Worm (Caenorhabditis elegans) whole organism, L4 larva: ENCODE results near the gene spsb-1.

Experiments
- D1046.2 ChIP-seq: fragments of 200-800 bp; sonication (Bioruptor generic); IDR thresholded peaks from 2 replicates; pipeline ENCODE4 v1.3.6; 2022; ENCODE audit warnings: missing genetic modification characterization, missing compliant biosample characterization
- F26F4.8 ChIP-seq: fragments of 200-800 bp; sonication (Bioruptor generic); conservative IDR thresholded peaks from 2 replicates; pipeline ENCODE4 v1.3.6; 2022; ENCODE audit warnings: missing genetic modification characterization, missing compliant biosample characterization
- R02D3.7 ChIP-seq: fragments of 150-350 bp; sonication (generic microtip); optimal IDR thresholded peaks from 3 replicates; lab custom pipeline; 2014; ENCODE audit warnings: missing biosample characterization, missing genetic modification characterization
- T20F7.1 ChIP-seq: fragments of 200-800 bp; sonication (Bioruptor generic); optimal IDR thresholded peaks from 2 replicates; lab custom pipeline; 2018; ENCODE audit warnings: mild to moderate bottlenecking, missing genetic modification characterization, missing compliant biosample characterization
- T26A8.4 ChIP-seq: fragments of 200-800 bp; sonication (Bioruptor generic); IDR thresholded peaks from 2 replicates; pipeline ENCODE4 v1.3.6; 2022; ENCODE audit warnings: missing genetic modification characterization, missing compliant biosample characterization
- ZK337.2 ChIP-seq: fragments of 200-800 bp; sonication (Bioruptor generic); IDR thresholded peaks from 2 replicates; pipeline ENCODE4 v1.3.6; 2022; ENCODE audit warnings: missing genetic modification reagents, missing genetic modification characterization, missing compliant biosample characterization
- aha-1 ChIP-seq: fragments of 150-350 bp; peaks from one replicate; lab custom pipeline; 2014; ENCODE audit warnings: missing biosample characterization, missing genetic modification characterization
- ama-1 ChIP-seq: fragments of 150-350 bp; optimal IDR thresholded peaks from 2 replicates; lab custom pipeline; 2014; ENCODE audit warnings: inconsistent platforms, mixed read lengths
- ceh-28 ChIP-seq: fragments of 150-350 bp; optimal IDR thresholded peaks from 2 replicates; lab custom pipeline; 2014; ENCODE audit warnings: missing biosample characterization, missing genetic modification reagents, missing genetic modification characterization
- ces-1 ChIP-seq: fragments of 150-350 bp; sonication (generic microtip); optimal IDR thresholded peaks from 4 replicates; lab custom pipeline; 2014; ENCODE audit warnings: missing biosample characterization, missing genetic modification reagents, missing genetic modification characterization
- ctbp-1 ChIP-seq: fragments of 200-800 bp; sonication (Bioruptor generic); IDR thresholded peaks from 2 replicates; pipeline ENCODE4 v1.3.6; 2022; ENCODE audit warnings: missing genetic modification reagents, missing genetic modification characterization, missing compliant biosample characterization
- daf-16 ChIP-seq, 3 experiments: sonication (generic microtip); optimal IDR thresholded peaks; 2 replicates each; lab custom pipeline; 2016 to 2017; ENCODE audit warnings: missing genetic modification characterization in 3 of 3, missing genetic modification reagents in 3 of 3, mild to moderate bottlenecking in 2 of 3, missing compliant biosample characterization in 2 of 3, missing biosample characterization in 1 of 3, moderate library complexity in 1 of 3
- daf-8 ChIP-seq: fragments of 200-800 bp; sonication (Bioruptor generic); IDR thresholded peaks from 2 replicates; pipeline ENCODE4 v1.3.6; 2022; ENCODE audit warnings: missing genetic modification characterization, missing compliant biosample characterization
- dmd-6 ChIP-seq: fragments of 200-800 bp; sonication (Bioruptor generic); IDR thresholded peaks from 2 replicates; pipeline ENCODE4 v1.3.6; 2022; ENCODE audit warnings: missing genetic modification reagents, missing genetic modification characterization, missing compliant biosample characterization
- dmd-9 ChIP-seq: fragments of 200-800 bp; sonication (Bioruptor generic); IDR thresholded peaks from 2 replicates; pipeline ENCODE4 v1.3.6; 2022; ENCODE audit warnings: missing genetic modification reagents, missing genetic modification characterization, missing compliant biosample characterization
- dpl-1 ChIP-seq: fragments of 150-350 bp; optimal IDR thresholded peaks from 2 replicates; lab custom pipeline; 2014; ENCODE audit warnings: missing biosample characterization, missing genetic modification reagents, missing genetic modification characterization
- dve-1 ChIP-seq: sonication (generic microtip); optimal IDR thresholded peaks from 2 replicates; lab custom pipeline; 2017; ENCODE audit warnings: antibody characterized with exemption, mild to moderate bottlenecking, missing genetic modification characterization, missing compliant biosample characterization; ENCODE audit not compliant: insufficient read depth
- egl-27 ChIP-seq: sonication (generic microtip); optimal IDR thresholded peaks from 3 replicates; lab custom pipeline; 2017; ENCODE audit warnings: missing biosample characterization, missing genetic modification reagents, missing genetic modification characterization
- egl-43 ChIP-seq: fragments of 200-800 bp; sonication (Bioruptor generic); IDR thresholded peaks from 2 replicates; pipeline ENCODE4 v1.3.6; 2022; ENCODE audit warnings: missing genetic modification reagents, missing genetic modification characterization, missing compliant biosample characterization
- hlh-11 ChIP-seq: fragments of 200-800 bp; sonication (Bioruptor generic); optimal IDR thresholded peaks from 2 replicates; lab custom pipeline; 2018; ENCODE audit warnings: mild to moderate bottlenecking, missing genetic modification characterization, missing compliant biosample characterization
- hlh-30 ChIP-seq: sonication (generic microtip); optimal IDR thresholded peaks from 2 replicates; lab custom pipeline; 2017; ENCODE audit warnings: antibody characterized with exemption, mild to moderate bottlenecking, missing genetic modification characterization, missing compliant biosample characterization; ENCODE audit not compliant: insufficient read depth
- lin-1 ChIP-seq: fragments of 200-800 bp; sonication (Bioruptor generic); IDR thresholded peaks from 2 replicates; pipeline ENCODE4 v1.3.6; 2022; ENCODE audit warnings: missing genetic modification reagents, missing genetic modification characterization, missing compliant biosample characterization
- lin-13 ChIP-seq: fragments of 150-350 bp; optimal IDR thresholded peaks from 2 replicates; lab custom pipeline; 2014; ENCODE audit warnings: missing biosample characterization, missing genetic modification reagents, missing genetic modification characterization
- lin-29 ChIP-seq: fragments of 200-800 bp; sonication (Bioruptor generic); IDR thresholded peaks from 2 replicates; pipeline ENCODE4 v1.3.6; 2022; ENCODE audit warnings: missing genetic modification reagents, missing genetic modification characterization, missing compliant biosample characterization
- madf-9 ChIP-seq: fragments of 200-800 bp; sonication (Bioruptor generic); conservative IDR thresholded peaks from 2 replicates; pipeline ENCODE4 v1.3.6; 2022; ENCODE audit warnings: missing genetic modification reagents, missing genetic modification characterization, missing compliant biosample characterization
- mdl-1 ChIP-seq, 2 experiments: fragments of 150-350 bp in 1 of 2; sonication (generic microtip) in 1 of 2; optimal IDR thresholded peaks; 2 replicates each; lab custom pipeline; 2014 to 2017; ENCODE audit warnings: missing biosample characterization in 2 of 2, missing genetic modification characterization in 2 of 2
- mdt-29 ChIP-seq: fragments of 200-800 bp; sonication (Bioruptor generic); IDR thresholded peaks from 2 replicates; pipeline ENCODE4 v1.3.6; 2022; ENCODE audit warnings: missing genetic modification reagents, missing genetic modification characterization, missing compliant biosample characterization
- mep-1 ChIP-seq: fragments of 150-350 bp; sonication (generic microtip); optimal IDR thresholded peaks from 3 replicates; lab custom pipeline; 2014; ENCODE audit warnings: missing biosample characterization, missing genetic modification characterization
- mes-2 ChIP-seq: sonication (generic microtip); optimal IDR thresholded peaks from 2 replicates; lab custom pipeline; 2016; ENCODE audit warnings: missing genotype, mild to moderate bottlenecking, missing genetic modification characterization, missing compliant biosample characterization; ENCODE audit not compliant: poor library complexity, severe bottlenecking
- mxl-3 ChIP-seq: fragments of 200-800 bp; sonication (Bioruptor generic); optimal IDR thresholded peaks from 2 replicates; lab custom pipeline; 2018; ENCODE audit warnings: mild to moderate bottlenecking, missing genetic modification characterization, missing compliant biosample characterization
- nhr-10 ChIP-seq: fragments of 150-350 bp; optimal IDR thresholded peaks from 2 replicates; lab custom pipeline; 2014; ENCODE audit warnings: missing biosample characterization, missing genetic modification characterization
- nhr-25 ChIP-seq: sonication (generic microtip); optimal IDR thresholded peaks from 2 replicates; lab custom pipeline; 2017; ENCODE audit warnings: missing genetic modification characterization, mild to moderate bottlenecking, missing compliant biosample characterization, antibody characterized with exemption, moderate library complexity, borderline replicate concordance; ENCODE audit not compliant: insufficient read depth
- nhr-48 ChIP-seq: sonication (generic microtip); optimal IDR thresholded peaks from 2 replicates; lab custom pipeline; 2016; ENCODE audit warnings: mild to moderate bottlenecking, missing genetic modification characterization, missing compliant biosample characterization
- nhr-6 ChIP-seq: fragments of 150-350 bp; optimal IDR thresholded peaks from 2 replicates; lab custom pipeline; 2014; ENCODE audit warnings: missing biosample characterization, missing genetic modification characterization
- set-16 ChIP-seq: fragments of 200-800 bp; sonication (Bioruptor generic); IDR thresholded peaks from 2 replicates; pipeline ENCODE4 v1.3.6; 2022; ENCODE audit warnings: missing genetic modification reagents, missing genetic modification characterization, missing compliant biosample characterization
- tag-97 ChIP-seq: fragments of 200-800 bp; sonication (Bioruptor generic); IDR thresholded peaks from 2 replicates; pipeline ENCODE4 v1.3.6; 2022; ENCODE audit warnings: missing genetic modification characterization, missing compliant biosample characterization
- tra-1 ChIP-seq: fragments of 200-800 bp; sonication (Bioruptor generic); IDR thresholded peaks from 2 replicates; pipeline ENCODE4 v1.3.6; 2022; ENCODE audit warnings: missing genetic modification reagents, missing genetic modification characterization, missing compliant biosample characterization
- unc-130 ChIP-seq: sonication (generic microtip); optimal IDR thresholded peaks from 2 replicates; lab custom pipeline; 2016; ENCODE audit warnings: missing genetic modification reagents, missing genetic modification characterization, missing compliant biosample characterization
- unc-62 ChIP-seq, 3 experiments: fragments of 150-350 bp in 1 of 3; sonication (generic microtip); optimal IDR thresholded peaks in 2 of 3; peaks in 1 of 3; 1 replicate in 1 of 3; 2 replicates in 2 of 3; lab custom pipeline; 2014 to 2017; ENCODE audit warnings: missing biosample characterization in 3 of 3, missing genetic modification characterization in 3 of 3, missing genetic modification reagents in 3 of 3, missing genotype in 1 of 3
- zfp-3 ChIP-seq: fragments of 200-800 bp; sonication (Bioruptor generic); conservative IDR thresholded peaks from 2 replicates; pipeline ENCODE4 v1.3.6; 2022; ENCODE audit warnings: missing genetic modification reagents, missing genetic modification characterization, missing compliant biosample characterization
- ztf-11 ChIP-seq: fragments of 150-350 bp; optimal IDR thresholded peaks from 2 replicates; lab custom pipeline; 2014; ENCODE audit warnings: missing biosample characterization, missing genetic modification characterization

spsb-1 gene

DNA sequence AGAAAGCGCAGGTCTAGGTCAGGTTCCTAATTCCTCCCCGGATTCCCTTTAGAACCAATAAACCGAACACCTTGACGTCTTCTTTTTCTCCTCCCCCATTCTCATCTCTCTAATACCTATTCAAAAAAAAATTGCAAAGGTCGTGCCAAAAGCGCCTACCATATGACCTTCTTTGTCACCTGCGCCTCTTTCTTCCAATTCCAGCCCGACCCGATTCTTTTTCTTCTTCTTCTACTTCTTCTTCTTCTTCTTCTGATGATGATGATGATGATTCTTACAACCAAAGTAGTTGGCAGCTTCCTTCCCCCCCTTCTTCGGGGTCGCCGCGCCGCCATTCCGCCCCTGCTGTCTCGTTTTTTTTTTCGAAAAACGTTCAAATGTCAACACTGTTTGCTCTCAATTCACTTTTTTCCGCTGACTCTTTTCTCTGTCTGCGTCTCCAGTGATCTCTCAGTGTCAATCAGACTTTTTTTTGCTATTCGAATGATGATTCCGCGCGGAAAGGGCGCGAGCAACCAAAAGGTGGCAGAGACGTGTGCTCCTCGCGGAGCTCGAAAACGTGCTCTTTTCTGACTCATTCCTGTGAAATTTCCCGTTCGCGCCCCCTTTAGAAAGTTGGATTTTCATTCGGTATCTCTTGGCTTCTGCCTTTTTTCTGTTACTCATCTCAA lies 7.0 kb downstream of the spsb-1 start:
- TF ChIP-seq unc-62 (GFP tag; optimal IDR thresholded peaks at IDR 0.05 in 1 of 2; lab: Kevin White, UChicago) (peak in 1 of 2 experiments; percentile 7), unc-62 (tag; optimal IDR thresholded peaks at IDR 0.05; lab: Kevin White, UChicago) (no peak), lin-13 (GFP tag; lab: Kevin White, UChicago) (peak; percentile 15), ztf-11 (tag; lab: Kevin White, UChicago) (no peak), aha-1 (peak; percentile 82), set-16 (GFP tag; lab: Robert Waterston, UW) (peak; percentile 24; the same call in 1 of the 2 replicates), madf-9 (GFP tag; lab: Robert Waterston, UW) (peak; percentile 84), hlh-30 (peak; percentile 66), ces-1 (no peak), daf-16 (GFP tag; optimal IDR thresholded peaks at IDR 0.05; lab: Kevin White, UChicago) (no peak), daf-16 (tag; optimal IDR thresholded peaks at IDR 0.05; lab: Kevin White, UChicago) (peak; percentile 25), R02D3.7 (tag; lab: Kevin White, UChicago) (no peak), dve-1 (peak; percentile 19), unc-130 (no peak), ZK337.2 (GFP tag; lab: Robert Waterston, UW) (no peak), mep-1 (tag; lab: Kevin White, UChicago) (peak; percentile 41), tag-97 (GFP tag; lab: Robert Waterston, UW) (no peak), nhr-25 (tag; lab: Kevin White, UChicago) (peak; percentile 1), D1046.2 (no peak), hlh-11 (tag; lab: Kevin White, UChicago) (peak; percentile 18), F26F4.8 (no peak), dpl-1 (GFP tag; lab: Kevin White, UChicago) (no peak), egl-27 (tag; lab: Kevin White, UChicago) (no peak), ceh-28 (tag; lab: Kevin White, UChicago) (no peak), daf-8 (GFP tag; lab: Robert Waterston, UW) (no peak), T26A8.4 (no peak)
- TF ChIP-seq, all 104 proteins: peak for 11

DNA sequence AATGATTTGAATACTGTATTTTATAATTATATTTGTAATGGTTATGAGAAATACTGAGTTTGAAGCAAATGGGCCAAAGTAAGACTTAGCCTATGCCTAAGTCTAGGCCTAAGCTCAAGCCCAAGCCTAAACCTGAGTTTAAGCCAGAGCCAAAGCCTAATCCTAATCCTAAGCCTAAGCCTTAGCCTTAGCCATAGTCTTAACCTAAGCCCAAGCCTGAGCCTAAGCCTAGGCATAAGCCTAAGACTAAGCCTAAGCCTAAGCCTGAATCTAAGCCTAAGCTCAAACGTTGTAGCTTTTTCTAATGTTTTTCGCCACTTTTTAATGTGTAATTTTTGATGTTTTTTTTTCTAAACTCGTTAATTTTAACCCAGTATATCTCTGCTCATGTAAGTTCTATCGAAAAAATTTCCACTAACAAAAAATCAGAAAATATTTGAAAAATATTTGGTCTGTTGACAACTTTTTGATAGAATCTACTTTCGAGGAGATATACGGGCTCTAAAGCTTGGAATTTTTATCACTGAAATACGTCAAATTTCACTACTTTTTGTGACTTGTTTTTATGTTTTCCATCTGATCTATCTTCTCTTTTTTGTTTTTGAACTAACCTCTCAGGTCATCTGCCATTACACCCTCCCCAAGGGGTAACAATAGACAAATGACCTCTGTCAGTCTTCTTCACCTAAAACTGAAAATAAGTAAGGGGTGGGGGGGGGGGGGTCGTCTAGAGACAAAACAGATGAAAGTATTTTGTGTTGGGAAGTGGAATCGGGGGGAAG lies 7.7 kb downstream of the spsb-1 start:
- TF ChIP-seq hlh-30 = no peak
- peak in 1 of 2 experiments; percentile 67 for TF ChIP-seq unc-62 (GFP tag; optimal IDR thresholded peaks at IDR 0.05 in 1 of 2; lab: Kevin White, UChicago)
- TF ChIP-seq unc-62 (tag; optimal IDR thresholded peaks at IDR 0.05; lab: Kevin White, UChicago) = no peak
- TF ChIP-seq dmd-6 = peak; percentile 13; the same call in 1 of the 2 replicates

- peak; percentile 73 for TF ChIP-seq nhr-48 (tag; lab: Kevin White, UChicago)
- TF ChIP-seq mxl-3 (GFP tag; lab: Kevin White, UChicago) = peak; percentile 55
- TF ChIP-seq T20F7.1 (GFP tag; lab: Kevin White, UChicago) = no peak
- 0 out of 2 replicates have a peak, but pooled peaks have one; percentile 31 for TF ChIP-seq T26A8.4
- peak in 1 of 2 experiments; percentile 84 for TF ChIP-seq daf-16 (GFP tag; optimal IDR thresholded peaks at IDR 0.05; lab: Kevin White, UChicago)
- no peak for TF ChIP-seq daf-16 (tag; optimal IDR thresholded peaks at IDR 0.05; lab: Kevin White, UChicago)
- peak; percentile 52; the same call in 1 of the 2 replicates for TF ChIP-seq ctbp-1 (GFP tag; lab: Robert Waterston, UW)
- TF ChIP-seq mdt-29 (GFP tag; lab: Robert Waterston, UW) = no peak
- TF ChIP-seq mes-2 (tag; lab: Kevin White, UChicago) = peak; percentile 5
- no peak for TF ChIP-seq R02D3.7 (tag; lab: Kevin White, UChicago)
- TF ChIP-seq dpl-1 (GFP tag; lab: Kevin White, UChicago) = peak; percentile 22
- TF ChIP-seq mep-1 (tag; lab: Kevin White, UChicago) = peak; percentile 65
- TF ChIP-seq nhr-10 (tag; lab: Kevin White, UChicago) = no peak
- peak; percentile 68 for TF ChIP-seq lin-29
- TF ChIP-seq tra-1 (GFP tag; lab: Robert Waterston, UW) = 0 out of 2 replicates have a peak, but pooled peaks have one; percentile 34
- no peak for TF ChIP-seq egl-43 (GFP tag; lab: Robert Waterston, UW)
- TF ChIP-seq nhr-25 (tag; lab: Kevin White, UChicago) = peak; percentile 10
- TF ChIP-seq dmd-9 (GFP tag; lab: Robert Waterston, UW) = no peak
- peak; percentile 84 for TF ChIP-seq hlh-11 (tag; lab: Kevin White, UChicago)
- peak; percentile 14 for TF ChIP-seq ama-1 (lab: Kevin White, UChicago)
- peak; percentile 15 to 89 for TF ChIP-seq mdl-1 (tag; optimal IDR thresholded peaks at IDR 0.05; lab: Kevin White, UChicago)
- TF ChIP-seq lin-1 (GFP tag; lab: Robert Waterston, UW) = peak; percentile 57; the same call in 1 of the 2 replicates
- TF ChIP-seq nhr-6 (tag; lab: Kevin White, UChicago) = peak; percentile 34
- TF ChIP-seq unc-62 (GFP tag; optimal IDR thresholded peaks at IDR 0.05 in 1 of 2; lab: Kevin White, UChicago) = peak in 1 of 2 experiments; percentile 88
- no peak for TF ChIP-seq unc-62 (tag; optimal IDR thresholded peaks at IDR 0.05; lab: Kevin White, UChicago)
- TF ChIP-seq zfp-3 = no peak
These were observed 8.8 kb downstream of the spsb-1 start for ce11 chrII:15205346-15205745.
